Fruit fly (Drosophila melanogaster): ENCODE measurements around the gene Ccp84Ag.

- TF ChIP-seq psq (optimal IDR thresholded peaks at IDR 0.05) (no peak), Myc (optimal IDR thresholded peaks at IDR 0.05) (no peak), insv (optimal IDR thresholded peaks at IDR 0.05) (no peak)
These were observed 22.3 kb downstream of the Ccp84Ag start for dm6 chr3R:6708858-6709257.

Data from Kc167 (cell line).